Worm (Caenorhabditis elegans): Measurements from ENCODE around the gene B0303.11.

DNA sequence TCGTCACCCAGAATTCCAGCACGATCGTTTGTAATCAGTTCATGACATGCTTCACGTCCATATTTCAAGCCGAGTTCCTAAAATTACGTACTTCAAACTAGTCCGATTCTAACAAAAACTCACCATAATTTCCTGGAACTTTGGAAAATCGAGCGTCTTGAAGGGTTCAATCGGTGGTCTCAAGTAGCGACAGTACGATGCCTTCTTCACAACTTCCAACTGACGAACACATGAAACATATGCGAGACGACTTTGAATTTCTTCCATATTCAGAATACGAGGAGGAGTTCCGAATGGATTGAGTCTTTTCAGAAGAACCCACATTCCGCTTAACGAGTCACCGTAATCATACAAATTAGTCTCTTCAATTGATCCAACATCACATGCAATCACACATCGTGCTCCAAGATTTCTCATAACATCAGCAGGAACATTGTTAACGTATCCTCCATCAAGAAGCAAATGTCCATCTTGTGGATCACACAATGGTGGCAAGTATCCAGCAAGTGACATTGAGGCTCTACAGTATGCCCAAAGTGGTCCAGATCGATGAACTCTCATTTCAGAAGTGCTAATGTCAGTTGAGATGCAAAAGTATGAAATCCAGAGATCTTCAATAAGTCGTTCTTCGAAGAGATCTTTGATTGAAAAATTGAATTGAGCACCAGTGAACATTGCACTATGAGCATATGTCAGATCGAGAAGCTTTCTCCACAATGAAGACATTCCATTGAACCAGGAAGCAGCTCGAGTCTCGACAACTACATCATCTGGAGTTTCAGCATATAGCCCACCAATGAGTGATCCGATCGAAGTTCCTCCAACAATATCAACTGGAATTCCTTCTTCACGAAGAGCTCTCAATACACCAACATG lies 16.0 kb upstream of the B0303.11 start:
- no peak for TF ChIP-seq T22C8.4 (GFP tag; IDR thresholded peaks at IDR 0.05)
- TF ChIP-seq tab-1 (GFP tag; IDR thresholded peaks at IDR 0.05): no peak
- no peak for TF ChIP-seq ztf-29 (GFP tag; IDR thresholded peaks at IDR 0.05)
- TF ChIP-seq klf-2 (GFP tag; conservative IDR thresholded peaks at IDR 0.05): no peak
